Fruit fly (Drosophila melanogaster): ENCODE measurements around the gene Pvr.

- TF ChIP-seq CG8478 (optimal IDR thresholded peaks at IDR 0.05) (no peak), CTCF (optimal IDR thresholded peaks at IDR 0.05) (no peak)
Measured at dm6 chr2L:8268679-8269078, 29.0 kb upstream of the Pvr start.
